Fruit fly (Drosophila melanogaster): ENCODE measurements around the gene Ude.

Gene Ude

DNA sequence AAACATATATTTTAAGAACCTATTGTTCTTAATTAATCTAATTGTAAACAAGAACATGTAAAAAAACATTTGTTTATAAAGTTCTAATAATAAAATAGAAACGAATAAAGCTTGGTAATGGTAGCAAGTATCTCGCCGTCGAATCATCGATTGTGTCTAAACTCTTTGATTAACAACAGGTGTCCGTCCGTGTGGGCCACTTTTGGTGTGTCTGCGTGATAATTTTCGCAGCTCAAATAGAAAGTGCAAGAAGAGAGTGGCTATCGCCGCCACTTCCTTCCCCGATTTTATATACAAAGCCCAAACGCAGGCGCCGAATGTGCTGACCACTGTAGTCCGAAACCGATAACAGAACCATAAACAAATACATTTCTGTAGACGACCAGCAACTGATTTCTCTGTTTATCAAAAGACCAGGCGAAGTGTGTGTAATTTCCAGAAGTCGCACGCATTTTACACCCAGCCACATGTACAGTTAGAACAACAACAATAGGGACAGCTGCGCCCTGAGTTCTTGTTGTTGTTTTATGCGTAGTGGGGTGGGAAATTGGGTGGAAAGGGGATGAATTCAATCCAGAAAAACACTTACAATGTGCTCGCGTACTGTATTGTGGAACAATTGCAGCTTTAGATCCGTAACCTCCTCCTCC lies 13.6 kb upstream of the Ude start (continued):
- TF ChIP-seq cg (GFP tag; optimal IDR thresholded peaks at IDR 0.05) (peak; percentile 4), lmd (GFP tag; IDR thresholded peaks at IDR 0.05) (no peak), Optix (GFP tag; IDR thresholded peaks at IDR 0.05) (no peak), Nf-YB (GFP tag; optimal IDR thresholded peaks at IDR 0.05) (no peak), CG6791 (GFP tag; IDR thresholded peaks at IDR 0.05; ENCODE audit: partially characterized antibody) (0 out of 3 replicates have a peak, but pooled peaks have one; percentile 15), CG18262 (tag; optimal IDR thresholded peaks at IDR 0.05) (no peak), CG34422 (GFP tag; IDR thresholded peaks at IDR 0.05) (peak; percentile 15; the same call in 1 of the 3 replicates), fd102C (GFP tag; optimal IDR thresholded peaks at IDR 0.05) (no peak), chm (GFP tag; IDR thresholded peaks at IDR 0.05) (0 out of 2 replicates have a peak, but pooled peaks have one; percentile 20), ara (GFP tag; IDR thresholded peaks at IDR 0.05) (no peak)

dm6 chr3R:24812394-24812793 lies 12.9 kb upstream of the Ude start:
- peak; percentile 40 for TF ChIP-seq CG3995 (GFP tag; optimal IDR thresholded peaks at IDR 0.05)
- TF ChIP-seq Blimp-1 (GFP tag; optimal IDR thresholded peaks at IDR 0.05), result peak; percentile 70
- no peak for TF ChIP-seq CG11247 (GFP tag; IDR thresholded peaks at IDR 0.05)
- TF ChIP-seq D19B (GFP tag; optimal IDR thresholded peaks at IDR 0.05), result no peak
- no peak for TF ChIP-seq chinmo (GFP tag; IDR thresholded peaks at IDR 0.05; ENCODE audit: partially characterized antibody)
- TF ChIP-seq Pdp1 (GFP tag; optimal IDR thresholded peaks at IDR 0.05), result peak in 1 of 2 experiments; percentile 51
- no peak for TF ChIP-seq ewg (GFP tag; optimal IDR thresholded peaks at IDR 0.05)
- TF ChIP-seq kni (GFP tag; optimal IDR thresholded peaks at IDR 0.05), result peak; percentile 63
- no peak for TF ChIP-seq zen2 (GFP tag; IDR thresholded peaks at IDR 0.05; ENCODE audit: partially characterized antibody)
- no peak for TF ChIP-seq Antp (GFP tag; optimal IDR thresholded peaks at IDR 0.05)
- peak; percentile 77 for TF ChIP-seq kah (GFP tag; optimal IDR thresholded peaks at IDR 0.05)
- no peak for TF ChIP-seq Lhr (GFP tag; optimal IDR thresholded peaks at IDR 0.05)
- TF ChIP-seq exex (tag; optimal IDR thresholded peaks at IDR 0.05), result peak; percentile 37
- TF ChIP-seq Hey (tag; optimal IDR thresholded peaks at IDR 0.05), result no peak
- peak; percentile 55 for TF ChIP-seq twi (tag; optimal IDR thresholded peaks at IDR 0.05)

DNA sequence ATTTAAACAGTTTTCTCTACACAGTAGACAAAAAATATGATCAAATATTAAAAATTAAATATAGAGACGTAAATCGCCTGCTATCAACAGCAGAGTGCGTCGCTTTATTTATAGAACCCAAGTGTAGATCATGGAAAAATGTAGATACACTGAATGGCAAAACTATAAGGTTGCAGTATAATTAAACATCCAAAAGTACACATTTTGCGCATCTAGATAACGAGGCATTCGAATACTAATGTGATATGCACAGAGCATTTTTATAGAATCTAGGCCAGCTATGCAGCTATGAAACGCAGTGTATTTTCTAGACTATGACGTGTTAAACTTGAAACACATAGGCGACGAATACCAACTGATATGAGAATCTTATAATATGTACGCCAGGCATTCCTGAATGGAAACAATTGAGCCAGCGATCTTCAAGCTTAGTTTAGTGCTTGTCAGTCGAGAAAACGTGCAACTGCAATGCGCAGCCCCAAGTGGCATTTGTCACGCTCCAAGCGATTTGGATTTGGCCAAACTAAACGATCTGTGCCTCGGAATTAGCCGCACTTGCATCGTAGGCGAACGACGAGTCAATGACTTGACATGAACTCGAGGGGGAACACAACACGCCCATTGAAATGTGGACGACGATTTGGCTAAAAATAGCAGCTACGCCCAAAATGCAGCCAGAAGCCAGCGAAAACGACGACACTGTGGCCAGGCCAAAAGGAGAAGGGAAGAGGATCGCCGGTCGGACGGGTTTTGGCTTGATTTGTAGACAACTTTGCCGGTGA lies 11.6 kb upstream of the Ude start:
- TF ChIP-seq Xbp1 (GFP tag; optimal IDR thresholded peaks at IDR 0.05) (peak; percentile 91), pnt (GFP tag; optimal IDR thresholded peaks at IDR 0.05) (peak; percentile 70), CG6791 (GFP tag; IDR thresholded peaks at IDR 0.05; ENCODE audit: partially characterized antibody) (no peak), CG10274 (GFP tag; optimal IDR thresholded peaks at IDR 0.05) (peak; percentile 83), Dip3 (GFP tag; optimal IDR thresholded peaks at IDR 0.05) (peak; percentile 93), Mrtf (GFP tag; IDR thresholded peaks at IDR 0.05) (peak; percentile 89), Sry-δ (GFP tag; optimal IDR thresholded peaks at IDR 0.05) (peak; percentile 48), Hmx (GFP tag; optimal IDR thresholded peaks at IDR 0.05) (peak; percentile 3), croc (GFP tag; conservative IDR thresholded peaks at IDR 0.05) (peak; percentile 58; the same call in 2 of the 3 replicates), Xrp1 (GFP tag; IDR thresholded peaks at IDR 0.05) (peak; percentile 90), CG6654 (GFP tag; optimal IDR thresholded peaks at IDR 0.05) (peak; percentile 64), sob (GFP tag; IDR thresholded peaks at IDR 0.05) (peak; percentile 95), mirr (GFP tag; optimal IDR thresholded peaks at IDR 0.05) (peak; percentile 92), CG9876 (GFP tag; optimal IDR thresholded peaks at IDR 0.05) (peak; percentile 50), gsb-n (tag; optimal IDR thresholded peaks at IDR 0.05) (peak; percentile 65), C15 (GFP tag; IDR thresholded peaks at IDR 0.05) (peak; percentile 83), Neu2 (GFP tag; optimal IDR thresholded peaks at IDR 0.05; ENCODE audit: borderline replicate concordance) (no peak), E2f2 (GFP tag; IDR thresholded peaks at IDR 0.05) (peak; percentile 66), CG12299 (tag; optimal IDR thresholded peaks at IDR 0.05) (peak; percentile 73), onecut (GFP tag; IDR thresholded peaks at IDR 0.05) (peak; percentile 73), CG2199 (GFP tag; IDR thresholded peaks at IDR 0.05) (peak; percentile 77; the same call in 2 of the 3 replicates), fd64A (GFP tag; optimal IDR thresholded peaks at IDR 0.05) (peak; percentile 69)

Measured in whole organism, embryonic.